Worm (Caenorhabditis elegans) whole organism, late embryonic: Measurements from ENCODE around the gene Y47D3A.34.

ENCODE experiments used
- C38D4.7 ChIP-seq: fragments of 200-800 bp; sonication (Bioruptor generic); optimal IDR thresholded peaks from 2 replicates; lab custom pipeline; 2018; ENCODE audit warnings: mild to moderate bottlenecking, missing genetic modification characterization, moderate library complexity, missing compliant biosample characterization
- F13H6.1 ChIP-seq: sonication (generic microtip); optimal IDR thresholded peaks from 2 replicates; lab custom pipeline; 2016; ENCODE audit warnings: missing genetic modification characterization, missing compliant biosample characterization
- K02D7.2 ChIP-seq: sonication (generic microtip); optimal IDR thresholded peaks from 2 replicates; lab custom pipeline; 2017; ENCODE audit warnings: mild to moderate bottlenecking, missing genetic modification characterization, missing compliant biosample characterization
- K09A11.1 ChIP-seq: sonication (generic microtip); optimal IDR thresholded peaks from 2 replicates; lab custom pipeline; 2017; ENCODE audit warnings: antibody characterized with exemption, mild to moderate bottlenecking, missing genetic modification characterization, missing compliant biosample characterization; ENCODE audit not compliant: insufficient read depth
- Y22D7AL.16 ChIP-seq: sonication (generic microtip); optimal IDR thresholded peaks from 2 replicates; lab custom pipeline; 2016; ENCODE audit warnings: missing genetic modification characterization, missing compliant biosample characterization
- ceh-14 ChIP-seq: sonication (generic microtip); optimal IDR thresholded peaks from 2 replicates; lab custom pipeline; 2016; ENCODE audit warnings: missing genotype, missing genetic modification characterization, missing compliant biosample characterization
- ceh-18 ChIP-seq: sonication (generic microtip); optimal IDR thresholded peaks from 2 replicates; lab custom pipeline; 2016; ENCODE audit warnings: missing genetic modification characterization, missing compliant biosample characterization
- ceh-22 ChIP-seq: sonication (generic microtip); optimal IDR thresholded peaks from 2 replicates; lab custom pipeline; 2017; ENCODE audit warnings: missing biosample characterization, missing genetic modification characterization
- ceh-31 ChIP-seq: sonication (generic microtip); optimal IDR thresholded peaks from 2 replicates; lab custom pipeline; 2016; ENCODE audit warnings: missing genetic modification characterization, missing compliant biosample characterization
- ceh-34 ChIP-seq: sonication (generic microtip); optimal IDR thresholded peaks from 2 replicates; lab custom pipeline; 2016; ENCODE audit warnings: mild to moderate bottlenecking, missing genetic modification characterization, missing compliant biosample characterization
- ceh-45 ChIP-seq: fragments of 200-800 bp; sonication (Bioruptor generic); IDR thresholded peaks from 2 replicates; pipeline ENCODE4 v1.3.6; 2022; ENCODE audit warnings: missing genetic modification reagents, missing genetic modification characterization, missing compliant biosample characterization
- ceh-6 ChIP-seq: fragments of 200-800 bp; sonication (Bioruptor generic); optimal IDR thresholded peaks from 2 replicates; lab custom pipeline; 2018; ENCODE audit warnings: mild to moderate bottlenecking, missing genetic modification characterization, missing compliant biosample characterization
- che-1 ChIP-seq: sonication (generic microtip); optimal IDR thresholded peaks from 2 replicates; lab custom pipeline; 2016; ENCODE audit warnings: mild to moderate bottlenecking, missing genetic modification characterization, missing compliant biosample characterization
- dmd-4 ChIP-seq: sonication (generic microtip); optimal IDR thresholded peaks from 2 replicates; lab custom pipeline; 2016; ENCODE audit warnings: borderline replicate concordance, missing genetic modification characterization, missing compliant biosample characterization
- dve-1 ChIP-seq: sonication (generic microtip); optimal IDR thresholded peaks from 2 replicates; lab custom pipeline; 2017; ENCODE audit warnings: antibody characterized with exemption, mild to moderate bottlenecking, missing genetic modification characterization, missing compliant biosample characterization
- elt-2 ChIP-seq: sonication (generic microtip); optimal IDR thresholded peaks from 2 replicates; lab custom pipeline; 2016; ENCODE audit warnings: missing genetic modification reagents, missing genetic modification characterization, missing compliant biosample characterization
- fkh-6 ChIP-seq: sonication (generic microtip); optimal IDR thresholded peaks from 2 replicates; lab custom pipeline; 2016; ENCODE audit warnings: missing genetic modification characterization, missing compliant biosample characterization
- hlh-13 ChIP-seq: fragments of 200-800 bp; sonication (Bioruptor generic); optimal IDR thresholded peaks from 2 replicates; lab custom pipeline; 2018; ENCODE audit warnings: mild to moderate bottlenecking, missing genetic modification characterization, missing compliant biosample characterization
- hlh-30 ChIP-seq: sonication (generic microtip); optimal IDR thresholded peaks from 2 replicates; lab custom pipeline; 2017; ENCODE audit warnings: antibody characterized with exemption, missing genetic modification characterization, missing compliant biosample characterization; ENCODE audit not compliant: insufficient read depth
- lin-11 ChIP-seq: fragments of 200-800 bp; sonication (Bioruptor generic); optimal IDR thresholded peaks from 2 replicates; lab custom pipeline; 2018; ENCODE audit warnings: mild to moderate bottlenecking, missing genetic modification characterization, missing compliant biosample characterization
- mec-3 ChIP-seq: sonication (generic microtip); optimal IDR thresholded peaks from 2 replicates; lab custom pipeline; 2016; ENCODE audit warnings: borderline replicate concordance, missing genetic modification characterization, missing compliant biosample characterization
- nfya-1 ChIP-seq: sonication (generic microtip); optimal IDR thresholded peaks from 2 replicates; lab custom pipeline; 2017; ENCODE audit warnings: missing genetic modification characterization, mild to moderate bottlenecking, missing compliant biosample characterization, antibody characterized with exemption, moderate library complexity
- nhr-232 ChIP-seq: sonication (generic microtip); optimal IDR thresholded peaks from 2 replicates; lab custom pipeline; 2016; ENCODE audit warnings: missing genetic modification characterization, missing compliant biosample characterization
- odd-2 ChIP-seq: sonication (generic microtip); optimal IDR thresholded peaks from 2 replicates; lab custom pipeline; 2017; ENCODE audit warnings: antibody characterized with exemption, mild to moderate bottlenecking, missing genetic modification characterization, missing compliant biosample characterization
- pag-3 ChIP-seq: sonication (generic microtip); optimal IDR thresholded peaks from 2 replicates; lab custom pipeline; 2016; ENCODE audit warnings: missing compliant biosample characterization, missing genetic modification characterization, borderline replicate concordance
- pat-9 ChIP-seq: fragments of 200-800 bp; sonication (Bioruptor generic); optimal IDR thresholded peaks from 2 replicates; lab custom pipeline; 2018; ENCODE audit warnings: mild to moderate bottlenecking, missing genetic modification characterization, moderate library complexity, missing compliant biosample characterization
- pha-4 ChIP-seq: fragments of 150-350 bp; optimal IDR thresholded peaks from 2 replicates; lab custom pipeline; 2018; ENCODE audit warnings: missing biosample characterization, missing genetic modification reagents, missing genetic modification characterization
- pros-1 ChIP-seq: fragments of 150-350 bp; optimal IDR thresholded peaks from 2 replicates; lab custom pipeline; 2014; ENCODE audit warnings: missing biosample characterization, missing genetic modification reagents, missing genetic modification characterization
- ref-2 ChIP-seq: sonication (generic microtip); optimal IDR thresholded peaks from 2 replicates; lab custom pipeline; 2016; ENCODE audit warnings: missing genetic modification characterization, missing compliant biosample characterization
- sox-2 ChIP-seq: fragments of 200-800 bp; sonication (Bioruptor generic); IDR thresholded peaks from 2 replicates; pipeline ENCODE4 v1.3.6; 2022; ENCODE audit warnings: missing genetic modification reagents, missing genetic modification characterization, missing compliant biosample characterization
- sox-4 ChIP-seq: sonication (generic microtip); optimal IDR thresholded peaks from 2 replicates; lab custom pipeline; 2017; ENCODE audit warnings: mild to moderate bottlenecking, missing genetic modification characterization, inconsistent platforms, missing compliant biosample characterization
- tbx-7 ChIP-seq: sonication (generic microtip); optimal IDR thresholded peaks from 2 replicates; lab custom pipeline; 2016; ENCODE audit warnings: missing genotype, missing genetic modification characterization, missing compliant biosample characterization
- unc-55 ChIP-seq: sonication (generic microtip); optimal IDR thresholded peaks from 2 replicates; lab custom pipeline; 2017; ENCODE audit warnings: missing biosample characterization, missing genetic modification reagents, missing genetic modification characterization
- ztf-16 ChIP-seq: sonication (generic microtip); optimal IDR thresholded peaks from 2 replicates; lab custom pipeline; 2017; ENCODE audit warnings: missing genetic modification characterization, missing compliant biosample characterization

Gene Y47D3A.34

DNA sequence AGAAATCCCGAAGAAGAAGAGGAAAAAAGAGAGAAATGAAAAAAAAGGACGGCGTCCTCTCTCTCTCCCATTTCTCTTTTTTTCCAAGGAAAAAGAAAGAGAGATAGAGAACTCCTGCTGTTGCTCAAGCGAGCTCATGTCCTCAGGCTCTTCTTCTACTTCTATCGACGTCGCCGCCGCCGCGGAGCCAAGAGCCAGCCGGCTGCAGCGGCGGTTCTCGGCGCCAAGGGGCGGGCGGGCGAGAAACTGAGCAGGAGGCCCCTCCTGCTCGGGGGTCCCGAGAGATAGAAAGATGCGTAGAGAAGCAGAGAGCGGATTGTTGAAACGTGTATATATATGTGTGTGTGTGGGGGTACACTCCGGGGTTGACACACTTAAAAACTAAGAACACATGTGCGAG, 31.7 kb downstream of the Y47D3A.34 start:
- TF ChIP-seq pat-9 (peak; percentile 8), mec-3 (tag; lab: Kevin White, UChicago) (no peak), ceh-34 (peak; percentile 20), ceh-18 (tag; lab: Kevin White, UChicago) (peak; percentile 33), nfya-1 (tag; lab: Kevin White, UChicago) (peak; percentile 21)

ce11 chrIII:11200879-11201518, 33.7 kb downstream of the Y47D3A.34 start:
- no peak for TF ChIP-seq ztf-16 (tag; lab: Kevin White, UChicago)
- TF ChIP-seq hlh-30 (tag; lab: Kevin White, UChicago): no peak
- no peak for TF ChIP-seq fkh-6 (tag; lab: Kevin White, UChicago)
- TF ChIP-seq hlh-13 (GFP tag; lab: Kevin White, UChicago): no peak
- no peak for TF ChIP-seq lin-11 (tag; lab: Kevin White, UChicago)
- TF ChIP-seq ceh-22 (tag; lab: Kevin White, UChicago): no peak
- TF ChIP-seq pag-3: no peak
- no peak for TF ChIP-seq Y22D7AL.16 (tag; lab: Kevin White, UChicago)
- no peak for TF ChIP-seq che-1 (tag; lab: Kevin White, UChicago)
- TF ChIP-seq ceh-31 (tag; lab: Kevin White, UChicago): no peak
- TF ChIP-seq unc-55: no peak
- TF ChIP-seq tbx-7 (tag; lab: Kevin White, UChicago): no peak
- no peak for TF ChIP-seq C38D4.7 (GFP tag; lab: Kevin White, UChicago)
- TF ChIP-seq nfya-1 (tag; lab: Kevin White, UChicago): no peak
- no peak for TF ChIP-seq pros-1 (tag; lab: Kevin White, UChicago)
- no peak for TF ChIP-seq sox-4 (tag; lab: Kevin White, UChicago)
- TF ChIP-seq ceh-14 (tag; lab: Kevin White, UChicago): no peak
- TF ChIP-seq K09A11.1: no peak
- TF ChIP-seq dve-1 (tag; lab: Kevin White, UChicago): no peak

ce11 chrIII:11197327-11197726, 37.3 kb downstream of the Y47D3A.34 start:
- TF ChIP-seq nhr-232 (tag; lab: Kevin White, UChicago) (no peak), sox-4 (tag; lab: Kevin White, UChicago) (no peak), ref-2 (no peak), tbx-7 (tag; lab: Kevin White, UChicago) (no peak), sox-2 (GFP tag; lab: Robert Waterston, UW) (no peak), K02D7.2 (tag; lab: Kevin White, UChicago) (no peak), ceh-6 (no peak), F13H6.1 (no peak), pag-3 (no peak), dmd-4 (tag; lab: Kevin White, UChicago) (no peak), ceh-45 (GFP tag; lab: Robert Waterston, UW) (no peak), lin-11 (tag; lab: Kevin White, UChicago) (no peak), pha-4 (tag; lab: Kevin White, UChicago) (no peak)
- TF ChIP-seq, all 69 proteins: peak for 0

ce11 chrIII:11195553-11195952, 39.1 kb downstream of the Y47D3A.34 start:
- TF ChIP-seq K09A11.1 (no peak), elt-2 (tag; lab: Kevin White, UChicago) (peak; percentile 72), lin-11 (tag; lab: Kevin White, UChicago) (no peak), odd-2 (tag; lab: Kevin White, UChicago) (no peak)
